Worm (Caenorhabditis elegans) whole organism, L2 larva: ENCODE measurements around the gene F22B3.8.

ENCODE experiments used
- aly-2 ChIP-seq: fragments of 150-350 bp; optimal IDR thresholded peaks from 2 replicates; lab custom pipeline; 2014; ENCODE audit warnings: missing biosample characterization, missing genetic modification characterization
- elt-3 ChIP-seq: sonication (generic microtip); optimal IDR thresholded peaks from 2 replicates; lab custom pipeline; 2017; ENCODE audit warnings: missing biosample characterization, missing genetic modification characterization
- unc-39 ChIP-seq: fragments of 150-350 bp; optimal IDR thresholded peaks from 2 replicates; lab custom pipeline; 2014; ENCODE audit warnings: missing biosample characterization, missing genetic modification characterization
- unc-62 ChIP-seq: fragments of 150-350 bp; optimal IDR thresholded peaks from 2 replicates; lab custom pipeline; 2014; ENCODE audit warnings: missing biosample characterization, missing genetic modification reagents, missing genetic modification characterization

DNA sequence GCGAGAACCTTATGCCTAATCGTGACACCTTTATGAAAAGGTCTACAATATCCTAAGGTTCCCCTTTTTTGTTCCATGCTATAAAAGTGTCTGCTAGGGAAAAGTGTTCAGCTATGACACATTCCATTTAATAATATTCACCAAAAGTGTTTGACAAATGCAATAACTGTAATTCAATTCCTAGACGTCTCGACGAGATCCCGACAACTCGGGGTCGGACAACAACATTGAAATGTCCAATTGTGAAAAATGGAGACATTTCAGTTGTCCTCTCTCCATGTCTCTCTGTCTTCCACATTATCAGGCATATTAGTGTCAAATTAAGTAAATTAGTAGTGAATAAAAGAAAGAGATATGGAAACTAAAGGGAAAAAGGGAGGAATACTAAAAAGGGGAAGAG lies 6.7 kb upstream of the F22B3.8 start:
- TF ChIP-seq aly-2 (tag; lab: Kevin White, UChicago) (no peak), elt-3 (no peak), unc-62 (GFP tag; lab: Kevin White, UChicago) (no peak), unc-39 (tag; lab: Kevin White, UChicago) (no peak)
